Fruit fly (Drosophila melanogaster) whole organism, pupa: Measurements from ENCODE around the gene CG15423.

Experiments
- CG10348 ChIP-seq: fragments of 200-800 bp; sonication (Bioruptor generic); IDR thresholded peaks from 2 replicates; pipeline ENCODE4 v1.3.6; 2022; ENCODE audit warnings: missing biosample characterization, missing genetic modification characterization
- CG12605 ChIP-seq: fragments of 200-800 bp; sonication (Bioruptor generic); IDR thresholded peaks from 2 replicates; pipeline ENCODE4 v1.3.6; 2022; ENCODE audit warnings: missing biosample characterization, missing genetic modification characterization
- CG13204 ChIP-seq: fragments of 200-800 bp; sonication (Bioruptor generic); optimal IDR thresholded peaks from 2 replicates; lab custom pipeline; 2018; ENCODE audit warnings: missing biosample characterization, mild to moderate bottlenecking, missing genetic modification characterization, moderate library complexity
- CG14655 ChIP-seq: fragments of 200-800 bp; sonication (Bioruptor generic); optimal IDR thresholded peaks from 3 replicates; lab custom pipeline; 2017; ENCODE audit warnings: mild to moderate bottlenecking, missing biosample characterization, missing genetic modification reagents, missing genetic modification characterization
- CG15710 ChIP-seq: fragments of 200-800 bp; sonication (Bioruptor generic); optimal IDR thresholded peaks from 2 replicates; lab custom pipeline; 2018; ENCODE audit warnings: missing biosample characterization, mild to moderate bottlenecking, missing genetic modification characterization, moderate library complexity
- CG17806 ChIP-seq: fragments of 200-800 bp; sonication (Bioruptor generic); optimal IDR thresholded peaks from 2 replicates; lab custom pipeline; 2018; ENCODE audit warnings: missing biosample characterization, mild to moderate bottlenecking, missing genetic modification characterization, moderate library complexity
- CG32121 ChIP-seq: fragments of 200-800 bp; sonication (Bioruptor generic); IDR thresholded peaks from 2 replicates; pipeline ENCODE4 v1.3.6; 2022; ENCODE audit warnings: missing biosample characterization, missing genetic modification characterization
- CG34367 ChIP-seq: fragments of 200-800 bp; sonication (Bioruptor generic); optimal IDR thresholded peaks from 2 replicates; lab custom pipeline; 2018; ENCODE audit warnings: missing biosample characterization, mild to moderate bottlenecking, missing genetic modification characterization
- CG4496 ChIP-seq: fragments of 200-800 bp; sonication (Bioruptor generic); IDR thresholded peaks from 3 replicates; pipeline ENCODE4 v1.3.6; 2022; ENCODE audit warnings: missing biosample characterization, missing genetic modification characterization
- CG8159 ChIP-seq: fragments of 200-800 bp; sonication (Bioruptor generic); optimal IDR thresholded peaks from 3 replicates; lab custom pipeline; 2018; ENCODE audit warnings: missing biosample characterization, mild to moderate bottlenecking, missing genetic modification characterization, moderate library complexity
- CG8301 ChIP-seq: fragments of 200-800 bp; sonication (Bioruptor generic); optimal IDR thresholded peaks from 2 replicates; lab custom pipeline; 2018; ENCODE audit warnings: missing biosample characterization, mild to moderate bottlenecking, missing genetic modification characterization
- CG9948 ChIP-seq: fragments of 200-800 bp; sonication (Bioruptor generic); optimal IDR thresholded peaks from 2 replicates; lab custom pipeline; 2018; ENCODE audit warnings: missing biosample characterization, mild to moderate bottlenecking, missing genetic modification characterization, moderate library complexity
- D1 ChIP-seq: fragments of 200-800 bp; sonication (Bioruptor generic); optimal IDR thresholded peaks from 2 replicates; lab custom pipeline; 2018; ENCODE audit warnings: missing biosample characterization, mild to moderate bottlenecking, missing genetic modification characterization, moderate library complexity
- EcR ChIP-seq: fragments of 200-800 bp; sonication (Bioruptor generic); optimal IDR thresholded peaks from 3 replicates; lab custom pipeline; 2019; ENCODE audit warnings: missing biosample characterization, missing genetic modification characterization, mild to moderate bottlenecking, moderate library complexity, missing genetic modification reagents
- Ets98B ChIP-seq: fragments of 200-800 bp; sonication (Bioruptor generic); IDR thresholded peaks from 2 replicates; pipeline ENCODE4 v1.3.6; 2022; ENCODE audit warnings: missing biosample characterization, missing genetic modification characterization
- Pif1A ChIP-seq: fragments of 200-800 bp; sonication (Bioruptor generic); optimal IDR thresholded peaks from 3 replicates; lab custom pipeline; 2016; ENCODE audit warnings: missing biosample characterization, missing genetic modification characterization
- Pif1B ChIP-seq: fragments of 200-800 bp; sonication (Bioruptor generic); optimal IDR thresholded peaks from 3 replicates; lab custom pipeline; 2016; ENCODE audit warnings: missing biosample characterization, missing genetic modification characterization
- Snoo ChIP-seq: fragments of 200-800 bp; sonication (Bioruptor generic); optimal IDR thresholded peaks from 3 replicates; lab custom pipeline; 2017; ENCODE audit warnings: missing biosample characterization, mild to moderate bottlenecking, missing genetic modification characterization, inconsistent platforms
- fd96Ca ChIP-seq: fragments of 200-800 bp; sonication (Bioruptor generic); IDR thresholded peaks from 3 replicates; pipeline ENCODE4 v1.3.6; 2022; ENCODE audit warnings: missing biosample characterization, missing genetic modification characterization
- gl ChIP-seq: fragments of 200-800 bp; sonication (Bioruptor generic); optimal IDR thresholded peaks from 2 replicates; lab custom pipeline; 2018; ENCODE audit warnings: missing biosample characterization, mild to moderate bottlenecking, missing genetic modification characterization
- rn ChIP-seq: fragments of 200-800 bp; sonication (Bioruptor generic); IDR thresholded peaks from 2 replicates; pipeline ENCODE4 v1.3.6; 2022; ENCODE audit warnings: missing biosample characterization, missing genetic modification characterization

The CG15423 gene

DNA sequence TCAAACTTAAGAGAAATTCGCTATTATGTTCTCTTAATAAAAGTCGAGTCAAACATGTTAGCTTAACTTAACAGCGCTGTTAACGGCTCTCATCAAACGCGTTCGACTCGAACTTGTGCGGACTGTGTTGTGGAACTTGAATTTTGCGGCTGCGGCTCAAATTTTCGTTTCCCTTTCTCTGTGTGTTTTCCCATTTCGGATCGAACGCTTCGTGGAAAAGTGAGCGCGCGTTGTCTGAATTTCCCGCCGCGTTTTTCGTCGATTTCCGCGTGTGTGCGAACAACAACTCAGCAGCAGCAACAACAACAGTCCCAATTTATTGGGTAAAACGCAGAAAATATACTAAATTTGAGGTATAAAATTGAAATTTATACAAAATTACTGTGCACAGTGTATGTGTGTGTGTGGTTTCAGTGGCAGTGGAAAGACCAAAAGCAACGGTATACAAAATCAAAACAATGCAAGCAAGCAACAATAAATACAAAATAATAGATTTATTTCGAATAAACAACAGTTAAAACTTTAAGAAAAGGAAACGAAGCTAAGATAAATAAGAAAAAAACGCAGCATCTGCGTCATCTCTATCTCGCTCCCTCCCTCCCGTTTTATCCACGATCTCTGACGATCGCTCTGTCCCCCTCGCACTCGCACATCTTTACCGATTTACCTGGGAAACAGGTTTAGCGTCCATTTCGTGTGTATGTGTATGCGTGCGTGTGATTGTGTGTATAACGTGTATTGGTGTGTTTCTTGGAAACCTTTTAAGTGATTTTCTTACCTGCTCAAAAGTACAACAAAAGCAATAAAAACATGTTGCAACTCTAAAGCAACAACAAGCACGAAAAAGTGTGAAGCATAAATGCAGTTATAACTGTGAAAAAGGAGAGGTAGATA lies 25.6 kb downstream of the CG15423 start, which contains the start of gene ed:
Gene ed, plus strand, starts transcription at position 175 of the 894 bp plus-strand sequence.
- TF ChIP-seq CG10348 (GFP tag; lab: Robert Waterston, UW) (no peak), Pif1B (no peak), EcR (GFP tag; lab: Kevin White, UChicago) (peak; percentile 24), CG15710 (tag; lab: Kevin White, UChicago) (no peak), Pif1A (GFP tag; lab: Kevin White, UChicago) (no peak), CG9948 (tag; lab: Kevin White, UChicago) (no peak), CG12605 (GFP tag; lab: Robert Waterston, UW) (0 out of 2 replicates have a peak, but pooled peaks have one; percentile 13), CG8159 (tag; lab: Kevin White, UChicago) (peak; percentile 11), gl (tag; lab: Kevin White, UChicago) (peak; percentile 52), D1 (tag; lab: Kevin White, UChicago) (peak; percentile 3), CG14655 (GFP tag; lab: Kevin White, UChicago) (peak; percentile 2)

DNA sequence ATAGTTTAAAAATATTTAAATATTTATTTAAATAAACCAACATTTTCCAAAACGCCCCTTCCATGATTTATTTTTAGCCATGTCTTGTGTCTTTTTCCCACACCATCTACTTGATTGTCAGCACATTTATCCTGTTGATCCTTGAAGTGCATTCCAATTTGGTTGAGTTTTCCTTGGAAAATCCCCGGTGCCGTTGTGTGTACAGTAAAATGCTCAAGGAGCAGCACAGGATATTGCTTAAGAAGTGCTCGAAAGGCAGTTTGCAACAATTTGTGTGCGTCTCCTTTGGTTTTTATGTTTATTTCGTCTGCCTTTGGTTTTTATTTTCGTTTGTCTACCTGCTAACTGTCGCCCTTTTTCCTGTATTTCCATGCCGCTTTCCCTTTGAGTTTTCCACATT lies 28.5 kb downstream of the CG15423 start:
- no peak for TF ChIP-seq CG15710 (tag; lab: Kevin White, UChicago)
- TF ChIP-seq CG12605 (GFP tag; lab: Robert Waterston, UW) = no peak
- TF ChIP-seq Ets98B (GFP tag; lab: Robert Waterston, UW) = no peak
- no peak for TF ChIP-seq CG10348 (GFP tag; lab: Robert Waterston, UW)
- TF ChIP-seq fd96Ca = no peak
- TF ChIP-seq rn (GFP tag; lab: Robert Waterston, UW) = no peak
- no peak for TF ChIP-seq CG14655 (GFP tag; lab: Kevin White, UChicago)
- TF ChIP-seq D1 (tag; lab: Kevin White, UChicago) = no peak
- no peak for TF ChIP-seq CG32121 (GFP tag; lab: Robert Waterston, UW)
- TF ChIP-seq Pif1B = no peak
- TF ChIP-seq EcR (GFP tag; lab: Kevin White, UChicago) = no peak
- TF ChIP-seq gl (tag; lab: Kevin White, UChicago) = no peak
- no peak for TF ChIP-seq CG4496 (GFP tag; lab: Robert Waterston, UW)
- no peak for TF ChIP-seq CG9948 (tag; lab: Kevin White, UChicago)
- no peak for TF ChIP-seq CG8301 (tag; lab: Kevin White, UChicago)
- TF ChIP-seq Pif1A (GFP tag; lab: Kevin White, UChicago) = no peak
- no peak for TF ChIP-seq CG17806 (tag; lab: Kevin White, UChicago)
- TF ChIP-seq CG8159 (tag; lab: Kevin White, UChicago) = no peak
- TF ChIP-seq CG34367 = no peak
- TF ChIP-seq CG13204 (GFP tag; lab: Kevin White, UChicago) = no peak

dm6 chr2L:4036306-4036705 lies 30.5 kb downstream of the CG15423 start:
- TF ChIP-seq D1 (tag; lab: Kevin White, UChicago) (no peak), CG13204 (GFP tag; lab: Kevin White, UChicago) (no peak), Ets98B (GFP tag; lab: Robert Waterston, UW) (no peak), Snoo (no peak), CG14655 (GFP tag; lab: Kevin White, UChicago) (no peak), rn (GFP tag; lab: Robert Waterston, UW) (no peak), CG15710 (tag; lab: Kevin White, UChicago) (no peak), CG32121 (GFP tag; lab: Robert Waterston, UW) (no peak), CG9948 (tag; lab: Kevin White, UChicago) (no peak), fd96Ca (no peak), gl (tag; lab: Kevin White, UChicago) (no peak)

dm6 chr2L:4037015-4037414 lies 31.2 kb downstream of the CG15423 start:
- TF ChIP-seq Pif1A (GFP tag; lab: Kevin White, UChicago) (no peak), Snoo (no peak), CG34367 (no peak), gl (tag; lab: Kevin White, UChicago) (no peak), CG4496 (GFP tag; lab: Robert Waterston, UW) (no peak), CG13204 (GFP tag; lab: Kevin White, UChicago) (no peak), Pif1B (no peak), CG8301 (tag; lab: Kevin White, UChicago) (no peak), D1 (tag; lab: Kevin White, UChicago) (no peak)

DNA sequence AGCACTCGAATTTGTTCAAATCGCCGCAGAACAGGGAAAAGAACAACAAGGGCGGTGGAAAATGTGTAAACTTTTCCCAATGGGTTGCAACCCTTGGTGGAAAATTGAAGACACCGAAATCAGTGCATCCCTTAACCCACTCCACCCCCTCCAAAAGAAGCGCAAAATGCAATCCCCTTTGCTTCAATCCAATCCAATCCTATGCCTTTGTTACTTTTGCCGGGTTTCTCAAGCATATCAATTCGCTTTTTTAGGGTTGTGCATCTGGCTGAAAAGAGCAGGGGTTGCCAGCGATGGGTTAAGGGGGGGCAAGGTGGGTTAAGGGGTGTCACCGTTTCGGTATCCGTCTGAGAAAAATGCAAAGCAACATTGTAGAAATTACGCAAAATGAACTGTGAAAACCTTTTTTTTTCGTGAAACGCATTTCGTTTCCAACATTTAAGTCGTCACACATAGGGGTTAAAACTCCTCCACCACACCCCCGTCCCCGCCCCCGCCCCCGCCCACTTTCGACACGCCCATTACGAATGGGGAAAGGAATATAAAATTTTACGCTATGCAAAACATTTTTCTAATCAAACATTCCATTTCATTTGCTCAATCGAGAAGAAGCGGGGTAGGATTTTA lies 32.3 kb downstream of the CG15423 start:
- TF ChIP-seq CG13204 (GFP tag; lab: Kevin White, UChicago) = no peak

DNA sequence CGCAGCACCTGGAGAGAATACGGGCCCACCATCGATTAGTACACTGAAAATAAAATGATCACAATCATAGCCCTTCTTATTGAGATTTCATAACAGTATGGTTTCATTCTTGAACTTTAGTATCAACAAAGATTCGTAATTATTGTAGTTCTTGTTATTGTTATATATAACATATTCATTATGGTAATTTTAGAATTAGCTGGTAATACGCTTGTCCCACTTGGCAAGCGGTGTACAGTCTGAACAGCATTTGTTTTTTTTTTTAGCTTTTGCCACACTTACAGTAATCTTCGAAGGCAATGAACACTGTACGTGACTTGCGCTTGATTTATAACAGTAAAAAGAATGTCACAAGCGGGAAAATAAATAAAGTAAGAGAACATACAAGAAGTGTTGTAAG lies 37.2 kb downstream of the CG15423 start:
- no peak for TF ChIP-seq EcR (GFP tag; lab: Kevin White, UChicago)
- TF ChIP-seq CG10348 (GFP tag; lab: Robert Waterston, UW) = no peak
- no peak for TF ChIP-seq CG32121 (GFP tag; lab: Robert Waterston, UW)
- TF ChIP-seq CG8159 (tag; lab: Kevin White, UChicago) = no peak
- TF ChIP-seq CG34367 = no peak
- no peak for TF ChIP-seq Pif1B
- no peak for TF ChIP-seq CG12605 (GFP tag; lab: Robert Waterston, UW)
- no peak for TF ChIP-seq CG17806 (tag; lab: Kevin White, UChicago)
- TF ChIP-seq gl (tag; lab: Kevin White, UChicago) = no peak
